Fruit fly (Drosophila melanogaster) whole organism, embryonic: Measurements from ENCODE around the gene CG31268.

Experiments
- Ada2b ChIP-seq: fragments of 200-800 bp; sonication (Bioruptor generic); IDR thresholded peaks from 2 replicates; pipeline ENCODE4 v1.3.6; 2022; ENCODE audit warnings: missing biosample characterization, missing genetic modification characterization
- Adf1 ChIP-seq: fragments of 200-800 bp; sonication (Bioruptor generic); IDR thresholded peaks from 2 replicates; pipeline ENCODE4 v1.3.6; 2022; ENCODE audit warnings: missing biosample characterization, missing genetic modification characterization
- Atf-2 ChIP-seq: fragments of 200-800 bp; sonication (Bioruptor generic); optimal IDR thresholded peaks from 2 replicates; lab custom pipeline; 2016; ENCODE audit warnings: missing biosample characterization, missing genetic modification characterization
- CG11085 ChIP-seq: fragments of 200-800 bp; sonication (Bioruptor generic); IDR thresholded peaks from 2 replicates; pipeline ENCODE4 v1.3.6; 2022; ENCODE audit warnings: missing biosample characterization, missing genetic modification characterization
- CG11093 ChIP-seq: fragments of 200-800 bp; sonication (Bioruptor generic); IDR thresholded peaks from 3 replicates; pipeline ENCODE4 v1.3.6; 2022; ENCODE audit warnings: missing biosample characterization, missing genetic modification characterization
- CG11247 ChIP-seq: fragments of 200-800 bp; sonication (Bioruptor generic); IDR thresholded peaks from 2 replicates; pipeline ENCODE4 v1.3.6; 2022; ENCODE audit warnings: missing biosample characterization, missing genetic modification characterization
- CG12391 ChIP-seq: fragments of 200-800 bp; sonication (Bioruptor generic); optimal IDR thresholded peaks from 3 replicates; lab custom pipeline; 2018; ENCODE audit warnings: missing biosample characterization, mild to moderate bottlenecking, missing genetic modification characterization, moderate library complexity
- CG12942 ChIP-seq: fragments of 200-800 bp; sonication (Bioruptor generic); optimal IDR thresholded peaks from 3 replicates; lab custom pipeline; 2016; ENCODE audit warnings: missing biosample characterization, missing genetic modification characterization
- CG13775 ChIP-seq: fragments of 200-800 bp; sonication (Bioruptor generic); optimal IDR thresholded peaks from 3 replicates; lab custom pipeline; 2017; ENCODE audit warnings: missing biosample characterization, mild to moderate bottlenecking, missing genetic modification characterization
- CG14014 ChIP-seq: fragments of 200-800 bp; sonication (Bioruptor generic); IDR thresholded peaks from 2 replicates; pipeline ENCODE4 v1.3.6; 2022; ENCODE audit warnings: missing biosample characterization, missing genetic modification characterization
- CG1529 ChIP-seq: fragments of 200-800 bp; sonication (Bioruptor generic); optimal IDR thresholded peaks from 3 replicates; lab custom pipeline; 2018; ENCODE audit warnings: missing biosample characterization, missing genetic modification characterization
- CG15696 ChIP-seq: fragments of 200-800 bp; sonication (Bioruptor generic); optimal IDR thresholded peaks from 2 replicates; lab custom pipeline; 2019; ENCODE audit warnings: missing biosample characterization, mild to moderate bottlenecking, missing genetic modification characterization, moderate library complexity
- CG18262 ChIP-seq: fragments of 200-800 bp; optimal IDR thresholded peaks from 3 replicates; lab custom pipeline; 2019; ENCODE audit warnings: missing biosample characterization, mild to moderate bottlenecking, missing genetic modification characterization, moderate library complexity
- CG2116 ChIP-seq: fragments of 200-800 bp; sonication (Bioruptor generic); optimal IDR thresholded peaks from 3 replicates; lab custom pipeline; 2018; ENCODE audit warnings: missing biosample characterization, mild to moderate bottlenecking, missing genetic modification characterization
- CG32532 ChIP-seq: fragments of 200-800 bp; sonication (Bioruptor generic); IDR thresholded peaks from 2 replicates; pipeline ENCODE4 v1.3.6; 2022; ENCODE audit warnings: missing biosample characterization, missing genetic modification characterization
- CG33557 ChIP-seq: fragments of 200-800 bp; sonication (Bioruptor generic); optimal IDR thresholded peaks from 2 replicates; lab custom pipeline; 2019; ENCODE audit warnings: missing biosample characterization, mild to moderate bottlenecking, missing genetic modification characterization, moderate library complexity
- CG34376 ChIP-seq: fragments of 200-800 bp; sonication (Bioruptor generic); optimal IDR thresholded peaks from 2 replicates; lab custom pipeline; 2018; ENCODE audit warnings: missing biosample characterization, mild to moderate bottlenecking, missing genetic modification characterization
- CG3847 ChIP-seq: fragments of 200-800 bp; sonication (Bioruptor generic); IDR thresholded peaks from 2 replicates; pipeline ENCODE4 v1.3.6; 2022; ENCODE audit warnings: missing biosample characterization, missing genetic modification characterization
- CG6254 ChIP-seq: fragments of 200-800 bp; sonication (Bioruptor generic); optimal IDR thresholded peaks from 3 replicates; lab custom pipeline; 2017; ENCODE audit warnings: mild to moderate bottlenecking, missing biosample characterization, missing genetic modification reagents, missing genetic modification characterization
- CG7357 ChIP-seq: fragments of 200-800 bp; sonication (Bioruptor generic); IDR thresholded peaks from 3 replicates; pipeline ENCODE4 v1.3.6; 2022; ENCODE audit warnings: missing biosample characterization, missing genetic modification characterization
- CG7372 ChIP-seq: fragments of 200-800 bp; sonication (Bioruptor generic); IDR thresholded peaks from 2 replicates; pipeline ENCODE4 v1.3.6; 2022; ENCODE audit warnings: missing biosample characterization, missing genetic modification characterization
- CG7963 ChIP-seq: fragments of 200-800 bp; sonication (Bioruptor generic); IDR thresholded peaks from 3 replicates; pipeline ENCODE4 v1.3.6; 2022; ENCODE audit warnings: missing biosample characterization, missing genetic modification characterization; ENCODE audit not compliant: partially characterized antibody
- Deaf1 ChIP-seq: fragments of 200-800 bp; optimal IDR thresholded peaks from 3 replicates; lab custom pipeline; 2019; ENCODE audit warnings: missing biosample characterization, mild to moderate bottlenecking, missing genetic modification characterization, moderate library complexity
- Fer2 ChIP-seq: fragments of 200-800 bp; sonication (Bioruptor generic); optimal IDR thresholded peaks from 2 replicates; lab custom pipeline; 2018; ENCODE audit warnings: missing biosample characterization, mild to moderate bottlenecking, missing genetic modification characterization, moderate library complexity
- GATAe ChIP-seq: fragments of 200-800 bp; sonication (Bioruptor generic); conservative IDR thresholded peaks from 2 replicates; pipeline ENCODE4 v1.3.6; 2022; ENCODE audit warnings: missing biosample characterization, missing genetic modification characterization
- Gsc ChIP-seq: fragments of 200-800 bp; sonication (Bioruptor generic); IDR thresholded peaks from 2 replicates; pipeline ENCODE4 v1.3.6; 2022; ENCODE audit warnings: missing biosample characterization, missing genetic modification characterization
- H2.0 ChIP-seq: fragments of 200-800 bp; sonication (Bioruptor generic); IDR thresholded peaks from 2 replicates; pipeline ENCODE4 v1.3.6; 2022; ENCODE audit warnings: missing biosample characterization, missing genetic modification characterization
- Hand ChIP-seq: fragments of 200-800 bp; sonication (Bioruptor generic); optimal IDR thresholded peaks from 2 replicates; lab custom pipeline; 2017; ENCODE audit warnings: mild to moderate bottlenecking, missing biosample characterization, missing genetic modification reagents, missing genetic modification characterization
- Pdp1 ChIP-seq, 2 experiments: fragments of 200-800 bp; sonication (Bioruptor generic); optimal IDR thresholded peaks; 3 replicates each; lab custom pipeline; 2016; ENCODE audit warnings: missing biosample characterization in 2 of 2, missing genetic modification characterization in 2 of 2, mild to moderate bottlenecking in 1 of 2, moderate library complexity in 1 of 2
- Poxn ChIP-seq: fragments of 200-800 bp; sonication (Bioruptor generic); IDR thresholded peaks from 2 replicates; pipeline ENCODE4 v1.3.6; 2022; ENCODE audit warnings: missing biosample characterization, missing genetic modification characterization
- Usf ChIP-seq: fragments of 200-800 bp; sonication (Bioruptor generic); optimal IDR thresholded peaks from 2 replicates; lab custom pipeline; 2017; ENCODE audit warnings: missing genotype, missing biosample characterization, missing genetic modification characterization
- ase ChIP-seq: fragments of 200-800 bp; sonication (Bioruptor generic); IDR thresholded peaks from 3 replicates; pipeline ENCODE4 v1.3.6; 2022; ENCODE audit warnings: missing biosample characterization, missing genetic modification characterization
- bowl ChIP-seq: fragments of 200-800 bp; sonication (Bioruptor generic); IDR thresholded peaks from 2 replicates; pipeline ENCODE4 v1.3.6; 2022; ENCODE audit warnings: missing biosample characterization, missing genetic modification characterization
- bsh ChIP-seq, 2 experiments: fragments of 200-800 bp; sonication (Bioruptor generic); optimal IDR thresholded peaks; 2 replicates each; lab custom pipeline; 2017 to 2018; ENCODE audit warnings: mild to moderate bottlenecking in 2 of 2, missing biosample characterization in 2 of 2, missing genetic modification characterization in 2 of 2, moderate library complexity in 1 of 2
- chif ChIP-seq, 2 experiments: fragments of 200-800 bp; sonication (Bioruptor generic); optimal IDR thresholded peaks; 3 replicates each; lab custom pipeline; 2016; ENCODE audit warnings: missing biosample characterization in 2 of 2, missing genetic modification characterization in 2 of 2
- chinmo ChIP-seq: fragments of 200-800 bp; sonication (Bioruptor generic); IDR thresholded peaks from 4 replicates; pipeline ENCODE4 v1.3.6; 2022; ENCODE audit warnings: missing biosample characterization, missing genetic modification characterization; ENCODE audit not compliant: partially characterized antibody
- chn ChIP-seq: fragments of 200-800 bp; sonication (Bioruptor generic); optimal IDR thresholded peaks from 2 replicates; lab custom pipeline; 2016; ENCODE audit warnings: missing biosample characterization, missing genetic modification characterization
- grau ChIP-seq: fragments of 200-800 bp; optimal IDR thresholded peaks from 3 replicates; lab custom pipeline; 2019; ENCODE audit warnings: missing biosample characterization, mild to moderate bottlenecking, missing genetic modification characterization, moderate library complexity
- jing ChIP-seq: fragments of 200-800 bp; sonication (Bioruptor generic); optimal IDR thresholded peaks from 2 replicates; lab custom pipeline; 2018; ENCODE audit warnings: missing biosample characterization, mild to moderate bottlenecking, missing genetic modification characterization
- jumu ChIP-seq: fragments of 200-800 bp; sonication (Bioruptor generic); optimal IDR thresholded peaks from 3 replicates; lab custom pipeline; 2016; ENCODE audit warnings: missing biosample characterization, missing genetic modification characterization
- lbe ChIP-seq: fragments of 200-800 bp; sonication (Bioruptor generic); optimal IDR thresholded peaks from 2 replicates; lab custom pipeline; 2016; ENCODE audit warnings: missing biosample characterization, mild to moderate bottlenecking, missing genetic modification characterization
- lmd ChIP-seq: fragments of 200-800 bp; sonication (Bioruptor generic); IDR thresholded peaks from 2 replicates; pipeline ENCODE4 v1.3.6; 2022; ENCODE audit warnings: missing biosample characterization, missing genetic modification characterization
- pan ChIP-seq, 4 experiments: fragments of >200 bp in 3 of 4; fragments of 200-800 bp in 1 of 4; sonication (Bioruptor generic) in 1 of 4; optimal IDR thresholded peaks in 3 of 4; IDR thresholded peaks in 1 of 4; 2 replicates each; pipeline versions ENCODE4 v1.3.6 to Lab custom; 2017 to 2022; ENCODE audit warnings: missing biosample characterization in 2 of 4, missing genetic modification characterization in 2 of 4, mixed read lengths in 1 of 4
- repo ChIP-seq: fragments of 200-800 bp; sonication (Bioruptor generic); optimal IDR thresholded peaks from 2 replicates; lab custom pipeline; 2016; ENCODE audit warnings: missing biosample characterization, missing genetic modification characterization
- rib ChIP-seq: fragments of 200-800 bp; sonication (Bioruptor generic); IDR thresholded peaks from 2 replicates; pipeline ENCODE4 v1.3.6; 2022; ENCODE audit warnings: missing biosample characterization, missing genetic modification characterization
- ssp ChIP-seq: fragments of 200-800 bp; sonication (Bioruptor generic); IDR thresholded peaks from 2 replicates; pipeline ENCODE4 v1.3.6; 2022; ENCODE audit warnings: missing biosample characterization, missing genetic modification characterization
- twi ChIP-seq: fragments of 200-800 bp; optimal IDR thresholded peaks from 2 replicates; lab custom pipeline; 2019; ENCODE audit warnings: missing biosample characterization, mild to moderate bottlenecking, missing genetic modification characterization, moderate library complexity
- vfl ChIP-seq: fragments of 200-800 bp; sonication (Bioruptor generic); optimal IDR thresholded peaks from 2 replicates; lab custom pipeline; 2016; ENCODE audit warnings: missing biosample characterization, missing genetic modification characterization
- yki ChIP-seq: fragments of >200 bp; optimal IDR thresholded peaks from 3 replicates; lab custom pipeline; 2018
- z ChIP-seq: fragments of 200-800 bp; sonication (Bioruptor generic); IDR thresholded peaks from 3 replicates; pipeline ENCODE4 v1.3.6; 2022; ENCODE audit warnings: missing biosample characterization, missing genetic modification characterization
- zf30C ChIP-seq: fragments of 200-800 bp; sonication (Bioruptor generic); optimal IDR thresholded peaks from 3 replicates; lab custom pipeline; 2018; ENCODE audit warnings: missing biosample characterization, mild to moderate bottlenecking, missing genetic modification characterization

Gene CG31268

DNA sequence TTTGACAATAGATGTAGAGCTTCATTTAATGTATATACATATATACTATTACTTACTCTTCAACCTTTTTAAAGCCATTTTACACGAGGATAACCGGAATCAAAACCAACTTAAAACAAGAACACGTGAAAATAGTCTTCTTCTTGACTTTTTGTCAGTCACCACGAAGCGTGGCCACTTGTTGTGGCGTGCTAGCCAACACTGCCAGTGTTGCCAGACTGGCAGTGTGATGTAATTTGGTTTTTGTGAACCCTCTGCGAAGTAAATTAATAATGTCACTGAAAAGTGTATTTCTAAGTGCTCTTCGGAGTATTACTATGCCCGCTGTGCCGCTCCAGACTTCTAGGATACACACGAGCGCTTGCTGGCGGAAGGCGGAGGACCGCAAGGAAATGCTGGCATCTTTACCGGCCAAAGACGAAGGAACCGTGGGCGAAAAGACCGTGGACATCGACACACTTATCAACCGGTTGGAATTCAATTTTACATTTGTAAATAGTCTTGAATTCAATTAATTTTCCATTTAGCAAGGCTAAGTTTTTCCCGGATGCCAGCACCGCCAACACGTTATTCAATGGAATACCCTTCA, 41.0 kb downstream of the CG31268 start, which contains the start of the genes Ns1 and mRpS11 (continued):
- TF ChIP-seq chif (GFP tag; optimal IDR thresholded peaks at IDR 0.05; lab: Kevin White, UChicago): peak in 1 of 2 experiments; percentile 25
- TF ChIP-seq Hand (GFP tag; lab: Kevin White, UChicago): no peak
- TF ChIP-seq CG11085: no peak
- TF ChIP-seq CG12391 (tag; lab: Kevin White, UChicago): peak; percentile 28
- TF ChIP-seq jumu (GFP tag; lab: Kevin White, UChicago): peak; percentile 60
- TF ChIP-seq CG15696 (tag; lab: Kevin White, UChicago): no peak
- no peak for TF ChIP-seq jing (GFP tag; lab: Kevin White, UChicago)
- no peak for TF ChIP-seq CG6254
- no peak for TF ChIP-seq rib (GFP tag; lab: Robert Waterston, UW)
- TF ChIP-seq H2.0 (GFP tag; lab: Robert Waterston, UW): no peak
- TF ChIP-seq yki (lab: Kevin White, UChicago): no peak
- no peak for TF ChIP-seq chinmo
- no peak for TF ChIP-seq GATAe (GFP tag; lab: Robert Waterston, UW)
- no peak for TF ChIP-seq lmd (GFP tag; lab: Robert Waterston, UW)
- TF ChIP-seq z (GFP tag; lab: Robert Waterston, UW): no peak
- TF ChIP-seq ase: no peak
- no peak for TF ChIP-seq zf30C (GFP tag; lab: Kevin White, UChicago)
- TF ChIP-seq ssp (GFP tag; lab: Robert Waterston, UW): no peak
- TF ChIP-seq CG11093 (GFP tag; lab: Robert Waterston, UW): no peak
- no peak for TF ChIP-seq bsh (GFP tag; optimal IDR thresholded peaks at IDR 0.05; lab: Kevin White, UChicago)
- TF ChIP-seq CG32532 (GFP tag; lab: Robert Waterston, UW): peak; percentile 52
- TF ChIP-seq CG7357 (GFP tag; lab: Robert Waterston, UW): no peak
- peak; percentile 22 for TF ChIP-seq vfl (GFP tag; lab: Kevin White, UChicago)
- peak; percentile 47 for TF ChIP-seq grau (tag; lab: Kevin White, UChicago)
- TF ChIP-seq bowl (GFP tag; lab: Robert Waterston, UW): no peak
- TF ChIP-seq CG18262 (tag; lab: Kevin White, UChicago): peak; percentile 13
- no peak for TF ChIP-seq CG14014
- no peak for TF ChIP-seq Poxn
- peak; percentile 34 for TF ChIP-seq twi (tag; lab: Kevin White, UChicago)
- TF ChIP-seq Atf-2 (GFP tag; lab: Kevin White, UChicago): peak; percentile 2
- TF ChIP-seq Pdp1 (GFP tag; optimal IDR thresholded peaks at IDR 0.05; lab: Kevin White, UChicago): peak in 1 of 2 experiments; percentile 100
- TF ChIP-seq CG7963 (GFP tag; lab: Robert Waterston, UW): peak; percentile 44; the same call in 2 of the 3 replicates
- TF ChIP-seq CG33557 (GFP tag; lab: Kevin White, UChicago): no peak
- TF ChIP-seq CG1529 (GFP tag; lab: Kevin White, UChicago): no peak
- no peak for TF ChIP-seq pan (optimal IDR thresholded peaks at IDR 0.05; lab: Kevin White, UChicago)
- TF ChIP-seq pan (GFP tag; optimal IDR thresholded peaks at IDR 0.05 in 1 of 2, IDR thresholded peaks at IDR 0.05 in 1 of 2): no peak
- TF ChIP-seq CG34376 (GFP tag; lab: Kevin White, UChicago): peak; percentile 47
- TF ChIP-seq CG3847 (GFP tag; lab: Robert Waterston, UW): peak; percentile 63
- TF ChIP-seq CG2116 (GFP tag; lab: Kevin White, UChicago): peak; percentile 34
- TF ChIP-seq CG12942: no peak
- no peak for TF ChIP-seq CG7372
- peak; percentile 7 for TF ChIP-seq CG13775 (GFP tag; lab: Kevin White, UChicago)
- TF ChIP-seq Adf1: no peak
- peak; percentile 30 for TF ChIP-seq chn (GFP tag; lab: Kevin White, UChicago)
- TF ChIP-seq lbe: no peak
- no peak for TF ChIP-seq Gsc (GFP tag; lab: Robert Waterston, UW)
- TF ChIP-seq Usf (GFP tag; lab: Kevin White, UChicago): no peak
- no peak for TF ChIP-seq repo (GFP tag; lab: Kevin White, UChicago)
- no peak for TF ChIP-seq Fer2 (tag; lab: Kevin White, UChicago)
- 0 out of 2 replicates have a peak, but pooled peaks have one; percentile 30 for TF ChIP-seq CG11247 (GFP tag; lab: Robert Waterston, UW)
- TF ChIP-seq Ada2b: no peak
- TF ChIP-seq Deaf1 (tag; lab: Kevin White, UChicago): no peak
